Worm (Caenorhabditis elegans): ENCODE results near the gene dif-1.

dif-1 gene

ce11 chrIV:7573944-7574343 lies 21.1 kb upstream of the dif-1 start (continued):
- TF ChIP-seq athp-1 (tag; optimal IDR thresholded peaks at IDR 0.05) (peak; percentile 91), nfya-2 (GFP tag; IDR thresholded peaks at IDR 0.05) (no peak), him-1 (tag; optimal IDR thresholded peaks at IDR 0.05) (peak; percentile 96), B0019.2 (GFP tag; conservative IDR thresholded peaks at IDR 0.05) (peak; percentile 69), somi-1 (GFP tag; optimal IDR thresholded peaks at IDR 0.05) (peak; percentile 82), Y53G8AR.9 (GFP tag; conservative IDR thresholded peaks at IDR 0.05) (peak; percentile 69; the same call in 1 of the 2 replicates), F22D6.2 (tag; optimal IDR thresholded peaks at IDR 0.05) (peak; percentile 67), tbx-9 (tag; optimal IDR thresholded peaks at IDR 0.05; ENCODE audit: borderline replicate concordance) (no peak), F57C9.4 (tag; optimal IDR thresholded peaks at IDR 0.05) (no peak), unc-62 (GFP tag; optimal IDR thresholded peaks at IDR 0.05) (no peak), nhr-90 (tag; optimal IDR thresholded peaks at IDR 0.05) (peak; percentile 98), sdz-38 (tag; optimal IDR thresholded peaks at IDR 0.05) (no peak), D2030.7 (GFP tag; IDR thresholded peaks at IDR 0.05) (peak; percentile 87), cebp-1 (GFP tag; IDR thresholded peaks at IDR 0.05) (no peak; the same call in 1 of the 2 replicates), cebp-1 (tag; optimal IDR thresholded peaks at IDR 0.05) (no peak), repo-1 (tag; optimal IDR thresholded peaks at IDR 0.05) (peak; percentile 86), ets-4 (GFP tag; optimal IDR thresholded peaks at IDR 0.05) (peak; percentile 88), T26A5.8 (tag; optimal IDR thresholded peaks at IDR 0.05) (peak; percentile 93), F23B12.7 (tag; optimal IDR thresholded peaks at IDR 0.05; ENCODE audit: insufficient read depth) (peak; percentile 96), aptf-3 (GFP tag; IDR thresholded peaks at IDR 0.05) (peak; percentile 92), F49E8.2 (tag; optimal IDR thresholded peaks at IDR 0.05; ENCODE audit: insufficient read depth) (peak; percentile 94), sptf-2 (GFP tag; optimal IDR thresholded peaks at IDR 0.05) (peak; percentile 94), lin-26 (GFP tag; IDR thresholded peaks at IDR 0.05) (peak; percentile 99), Y56A3A.18 (GFP tag; IDR thresholded peaks at IDR 0.05) (peak; percentile 88), madf-3 (GFP tag; IDR thresholded peaks at IDR 0.05) (peak; percentile 93), lin-40 (tag; optimal IDR thresholded peaks at IDR 0.05) (peak; percentile 84), attf-3 (GFP tag; conservative IDR thresholded peaks at IDR 0.05) (peak; percentile 73), lin-54 (GFP tag; optimal IDR thresholded peaks at IDR 0.05) (peak; percentile 85), Y79H2A.3 (GFP tag; conservative IDR thresholded peaks at IDR 0.05) (peak; percentile 75; the same call in 1 of the 2 replicates), bed-1 (GFP tag; IDR thresholded peaks at IDR 0.05) (0 out of 2 replicates have a peak, but pooled peaks have one; percentile 22), fkh-3 (tag; optimal IDR thresholded peaks at IDR 0.05) (peak; percentile 88), snpc-1.1 (tag; optimal IDR thresholded peaks at IDR 0.05; ENCODE audit: insufficient read depth) (peak; percentile 77)

ce11 chrIV:7568593-7568992 lies 15.8 kb upstream of the dif-1 start, which contains the start of gene clec-180:
TSS of gene clec-180 (plus strand) at chrIV:7568893.
- TF ChIP-seq B0336.3 (GFP tag; IDR thresholded peaks at IDR 0.05) (no peak), unc-62 (GFP tag; optimal IDR thresholded peaks at IDR 0.05) (no peak), F22D6.2 (tag; optimal IDR thresholded peaks at IDR 0.05) (no peak), dpff-1 (tag; optimal IDR thresholded peaks at IDR 0.05) (no peak), nhr-27 (tag; optimal IDR thresholded peaks at IDR 0.05) (no peak), lag-1 (GFP tag; IDR thresholded peaks at IDR 0.05) (no peak), egl-18 (GFP tag; IDR thresholded peaks at IDR 0.05) (no peak), ceh-40 (GFP tag; IDR thresholded peaks at IDR 0.05) (no peak), ceh-58 (GFP tag; IDR thresholded peaks at IDR 0.05) (no peak), ztf-28 (GFP tag; IDR thresholded peaks at IDR 0.05) (no peak), ama-1 (optimal IDR thresholded peaks at IDR 0.05) (no peak), ama-1 (GFP tag; optimal IDR thresholded peaks at IDR 0.05) (no peak), mcd-1 (GFP tag; IDR thresholded peaks at IDR 0.05) (no peak), nfya-2 (GFP tag; IDR thresholded peaks at IDR 0.05) (no peak), lin-40 (tag; optimal IDR thresholded peaks at IDR 0.05) (no peak), D2030.7 (GFP tag; IDR thresholded peaks at IDR 0.05) (no peak), unc-130 (GFP tag; optimal IDR thresholded peaks at IDR 0.05) (no peak)
